Worm (Caenorhabditis elegans) whole organism, mixed stage, embryonic: Measurements from ENCODE around the gene srd-40.

Source experiments
- blmp-1 ChIP-seq: fragments of 150-350 bp; optimal IDR thresholded peaks from 2 replicates; lab custom pipeline; 2014; ENCODE audit warnings: missing biosample characterization, missing genetic modification characterization
- lsy-2 ChIP-seq: fragments of 150-350 bp; optimal IDR thresholded peaks from 2 replicates; lab custom pipeline; 2014; ENCODE audit warnings: missing biosample characterization, missing genetic modification characterization
- mab-5 ChIP-seq: fragments of 150-350 bp; optimal IDR thresholded peaks from 2 replicates; lab custom pipeline; 2014; ENCODE audit warnings: missing biosample characterization, missing genetic modification characterization

DNA sequence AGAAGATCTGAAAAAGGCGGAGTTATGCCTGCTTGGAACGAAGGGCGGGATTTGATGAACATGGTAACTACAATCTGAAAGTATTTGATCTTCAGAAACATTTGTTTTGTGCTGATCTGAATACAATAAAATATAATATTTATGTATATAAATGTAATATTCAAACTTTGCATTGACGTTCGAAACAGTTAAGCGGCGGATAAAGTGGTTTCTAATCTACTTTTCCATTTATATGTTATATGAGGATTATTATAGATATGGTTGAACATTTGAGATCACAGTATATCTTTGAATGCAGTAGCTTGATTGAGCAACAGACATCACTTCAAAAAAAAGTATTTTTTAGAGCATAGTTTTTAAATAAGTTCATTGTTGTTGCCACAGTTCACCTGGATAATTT is 49.7 kb upstream of the srd-40 start, which contains the start of gene H19J13.2:
- TF ChIP-seq blmp-1 (tag; lab: Kevin White, UChicago) (no peak), mab-5 (tag; lab: Kevin White, UChicago) (no peak), lsy-2 (tag; lab: Kevin White, UChicago) (no peak)
